Fruit fly (Drosophila melanogaster) whole organism: ENCODE data around the gene APC4.

Source experiments
- CG8478 ChIP-seq: fragments of >200 bp; optimal IDR thresholded peaks from 2 replicates; lab custom pipeline; 2018; ENCODE audit warnings: inconsistent platforms
- Dll ChIP-seq: fragments of >200 bp; optimal IDR thresholded peaks from 2 replicates; lab custom pipeline; 2017
- EcR ChIP-seq, 2 experiments: fragments of >200 bp; optimal IDR thresholded peaks; 2 replicates each; lab custom pipeline; 2017; ENCODE audit warnings: missing biosample characterization in 2 of 2, missing genetic modification characterization in 2 of 2, missing genetic modification reagents in 2 of 2
- psq ChIP-seq: fragments of >200 bp; optimal IDR thresholded peaks from 2 replicates; lab custom pipeline; 2017

dm6 chrX:9117831-9118230 is 35.1 kb downstream of the APC4 start:
- TF ChIP-seq psq (lab: Kevin White, UChicago) (no peak), Dll (no peak), EcR (GFP tag; optimal IDR thresholded peaks at IDR 0.05; lab: Kevin White, UChicago) (no peak), CG8478 (lab: Kevin White, UChicago) (no peak)
